Fruit fly (Drosophila melanogaster): ENCODE data around the gene Sptr.

Sptr gene

DNA sequence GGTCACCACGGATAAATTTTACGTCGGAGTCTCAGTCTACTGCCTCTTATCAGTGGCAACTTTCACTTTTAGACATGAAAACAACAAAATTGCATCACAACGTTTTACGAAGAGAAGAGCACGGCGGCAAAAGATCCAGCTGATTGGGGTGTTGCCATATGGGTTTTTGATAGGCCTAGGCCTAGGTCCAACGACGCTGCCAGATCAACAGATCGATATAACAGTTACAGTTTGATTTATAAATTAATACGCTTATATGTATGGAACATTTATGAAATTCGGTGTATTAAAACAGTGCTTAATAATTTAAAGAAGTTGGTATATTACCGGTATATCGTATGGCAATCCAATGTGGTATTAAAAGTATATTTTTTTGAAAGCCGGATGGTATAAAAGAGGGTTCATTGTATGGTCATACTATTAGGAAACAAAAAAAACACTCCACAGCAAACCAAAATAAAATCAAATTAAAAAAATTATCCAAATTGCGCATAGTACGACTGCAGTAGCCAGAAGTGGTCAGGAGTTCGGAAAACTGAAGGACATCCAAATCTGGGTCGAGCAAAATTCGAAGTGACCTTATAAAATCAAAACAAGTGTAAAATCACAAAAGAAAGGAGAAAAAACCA is 27.5 kb downstream of the Sptr start, which contains the start of gene CG1440:
Gene CG1440, plus strand, starts transcription at position 402 of the 629 bp plus-strand sequence.
- no peak for TF ChIP-seq CG32264 (GFP tag; optimal IDR thresholded peaks at IDR 0.05)
- no peak for TF ChIP-seq Abd-B (GFP tag; optimal IDR thresholded peaks at IDR 0.05)
- TF ChIP-seq Hr78 (GFP tag; optimal IDR thresholded peaks at IDR 0.05): no peak
- TF ChIP-seq sv (GFP tag; optimal IDR thresholded peaks at IDR 0.05): peak; percentile 6
- TF ChIP-seq CG9705 (GFP tag; optimal IDR thresholded peaks at IDR 0.05): peak; percentile 20
- no peak for TF ChIP-seq Hnf4 (GFP tag; optimal IDR thresholded peaks at IDR 0.05)
- no peak for TF ChIP-seq ey (GFP tag; optimal IDR thresholded peaks at IDR 0.05)

DNA sequence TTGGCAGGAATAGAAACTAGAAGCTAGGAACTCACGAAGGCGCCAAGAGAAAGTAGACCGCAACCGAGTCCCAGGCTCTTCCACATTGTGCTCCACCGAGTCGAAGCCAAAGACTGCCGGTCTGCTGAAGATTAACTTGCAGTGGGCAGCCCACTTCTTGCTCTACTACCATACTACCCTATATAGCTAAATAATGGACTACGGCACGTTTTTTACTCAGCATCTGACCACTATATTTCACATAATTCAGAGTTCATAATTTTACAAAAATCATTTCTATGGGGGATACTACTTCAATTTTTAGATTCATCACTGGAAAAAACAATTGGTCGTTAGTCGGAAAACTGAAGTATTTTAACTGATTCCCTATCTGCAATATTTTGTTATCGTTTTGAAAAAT is 30.5 kb downstream of the Sptr start, which contains the start of gene CG32712:
Gene CG32712, minus strand, starts transcription at position 101 of the 400 bp plus-strand sequence.
- TF ChIP-seq Abd-B (GFP tag; optimal IDR thresholded peaks at IDR 0.05) (no peak), foxo (GFP tag; optimal IDR thresholded peaks at IDR 0.05) (no peak), usp (GFP tag; optimal IDR thresholded peaks at IDR 0.05) (no peak), fru (GFP tag; optimal IDR thresholded peaks at IDR 0.05) (no peak), psq (GFP tag; optimal IDR thresholded peaks at IDR 0.05) (no peak), brk (GFP tag; optimal IDR thresholded peaks at IDR 0.05) (no peak), pan (optimal IDR thresholded peaks at IDR 0.05) (no peak)

DNA sequence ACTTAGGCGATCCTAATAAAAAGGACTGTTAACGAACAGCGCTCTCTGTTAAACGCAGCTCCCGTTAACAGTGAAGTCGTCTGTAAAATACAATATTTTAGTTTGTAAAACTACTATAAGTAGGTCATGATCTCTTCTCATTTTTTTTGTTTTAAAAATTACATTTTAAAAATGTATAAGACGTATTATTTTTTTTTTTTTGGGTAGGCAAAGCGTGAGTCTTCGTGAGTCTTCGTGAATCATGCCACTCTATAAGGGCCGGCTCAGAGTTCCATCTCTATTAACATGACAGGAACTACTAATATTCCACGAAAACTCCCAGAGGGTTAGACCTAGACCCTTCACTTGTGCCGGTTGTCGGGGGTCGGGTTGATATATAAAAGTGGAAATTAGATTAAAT is 41.6 kb downstream of the Sptr start:
- TF ChIP-seq Hr83 (GFP tag; optimal IDR thresholded peaks at IDR 0.05; ENCODE audit: poor library complexity, severe bottlenecking) (no peak), Mio (GFP tag; optimal IDR thresholded peaks at IDR 0.05) (no peak), Dif (GFP tag; optimal IDR thresholded peaks at IDR 0.05; ENCODE audit: partially characterized antibody) (no peak), CG9705 (GFP tag; optimal IDR thresholded peaks at IDR 0.05) (no peak), CG32264 (GFP tag; optimal IDR thresholded peaks at IDR 0.05) (no peak)

DNA sequence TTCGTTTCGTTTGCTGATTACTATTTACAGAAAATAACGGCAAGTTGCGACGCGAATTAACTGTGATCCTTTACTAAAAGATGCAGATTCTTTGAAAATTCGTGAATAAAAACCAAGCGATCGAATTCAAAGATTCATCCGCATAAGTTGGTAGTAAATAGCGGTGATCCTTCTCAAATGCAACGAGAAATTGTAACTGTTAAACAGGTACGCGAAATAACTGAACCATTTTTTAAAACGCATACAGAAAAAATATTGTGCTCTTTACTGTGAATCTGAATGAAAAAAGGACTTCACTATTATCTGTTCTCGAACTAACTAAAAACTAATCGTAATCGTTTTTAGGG is 42.8 kb downstream of the Sptr start:
- TF ChIP-seq sage (GFP tag; optimal IDR thresholded peaks at IDR 0.05) (no peak), Dfd (GFP tag; optimal IDR thresholded peaks at IDR 0.05) (peak; percentile 98)

DNA sequence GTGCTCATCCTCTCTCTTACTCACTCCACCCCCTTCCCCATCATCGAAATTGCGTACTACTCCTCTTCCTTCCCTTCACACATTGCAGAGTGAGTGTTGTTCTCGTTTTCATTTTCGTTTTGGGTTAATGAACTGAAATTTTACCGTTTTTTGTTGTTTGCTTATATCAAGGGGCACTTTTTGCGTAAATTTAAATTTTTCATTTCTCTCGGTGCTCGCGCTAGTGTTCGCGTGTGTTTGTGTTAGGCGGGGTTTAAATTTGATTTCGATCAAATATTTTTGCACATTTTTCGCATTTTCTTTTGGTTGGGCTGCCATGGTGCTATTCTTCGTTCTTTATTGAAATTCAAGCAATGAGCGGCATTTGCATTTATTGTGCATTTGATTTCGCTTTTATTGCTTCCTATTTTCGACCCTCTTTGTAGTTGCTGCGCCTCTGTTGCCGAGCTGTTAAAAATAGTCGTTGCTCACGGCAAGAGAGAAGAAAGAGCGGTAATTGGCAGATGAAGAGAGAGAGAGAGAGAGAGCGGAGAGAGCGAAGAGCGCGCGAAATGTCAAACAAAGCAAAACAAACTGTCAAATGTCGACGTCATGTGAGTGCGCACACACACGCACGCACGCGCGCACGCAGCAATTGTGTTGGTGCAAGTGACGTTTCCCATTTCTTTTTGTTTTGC is 43.3 kb downstream of the Sptr start:
- peak; percentile 38 for TF ChIP-seq OdsH (GFP tag; optimal IDR thresholded peaks at IDR 0.05)
- peak; percentile 45 for TF ChIP-seq fru (GFP tag; optimal IDR thresholded peaks at IDR 0.05)
- TF ChIP-seq psq (GFP tag; optimal IDR thresholded peaks at IDR 0.05): peak; percentile 89
- TF ChIP-seq jim (GFP tag; optimal IDR thresholded peaks at IDR 0.05): no peak
- peak; percentile 99 for TF ChIP-seq Dfd (GFP tag; optimal IDR thresholded peaks at IDR 0.05)
- no peak for TF ChIP-seq CG9705 (GFP tag; optimal IDR thresholded peaks at IDR 0.05)
- TF ChIP-seq tai (GFP tag; optimal IDR thresholded peaks at IDR 0.05): peak; percentile 22
- peak; percentile 98 for TF ChIP-seq Dif (GFP tag; optimal IDR thresholded peaks at IDR 0.05; ENCODE audit: partially characterized antibody)
- TF ChIP-seq GATAd (GFP tag; optimal IDR thresholded peaks at IDR 0.05): no peak
- TF ChIP-seq pan (optimal IDR thresholded peaks at IDR 0.05): peak; percentile 78
- TF ChIP-seq Hnf4 (GFP tag; optimal IDR thresholded peaks at IDR 0.05): no peak
- no peak for TF ChIP-seq Abd-B (GFP tag; optimal IDR thresholded peaks at IDR 0.05)
- peak; percentile 20 for TF ChIP-seq HLH106 (tag; optimal IDR thresholded peaks at IDR 0.05)
- peak in 1 of 2 experiments; percentile 47 for TF ChIP-seq foxo (GFP tag; optimal IDR thresholded peaks at IDR 0.05)
- peak; percentile 59 for TF ChIP-seq h (GFP tag; optimal IDR thresholded peaks at IDR 0.05)
- TF ChIP-seq Rel (GFP tag; optimal IDR thresholded peaks at IDR 0.05): no peak
- TF ChIP-seq Rel (tag; optimal IDR thresholded peaks at IDR 0.05): peak; percentile 48
- TF ChIP-seq Hr83 (GFP tag; optimal IDR thresholded peaks at IDR 0.05; ENCODE audit: poor library complexity, severe bottlenecking): peak; percentile 44
- TF ChIP-seq usp (GFP tag; optimal IDR thresholded peaks at IDR 0.05): no peak
- peak; percentile 44 for TF ChIP-seq sage (GFP tag; optimal IDR thresholded peaks at IDR 0.05)
- TF ChIP-seq Vsx2 (GFP tag; optimal IDR thresholded peaks at IDR 0.05; ENCODE audit: partially characterized antibody): peak; percentile 96
- TF ChIP-seq woc (GFP tag; optimal IDR thresholded peaks at IDR 0.05): peak; percentile 45
- peak; percentile 52 for TF ChIP-seq ey (GFP tag; optimal IDR thresholded peaks at IDR 0.05)
- TF ChIP-seq dl (GFP tag; optimal IDR thresholded peaks at IDR 0.05; ENCODE audit: insufficient read depth in 1 of 2, partially characterized antibody in 2 of 2): peak; percentile 91 to 97
- no peak for TF ChIP-seq Mio (GFP tag; optimal IDR thresholded peaks at IDR 0.05)
- TF ChIP-seq Sp1 (GFP tag; optimal IDR thresholded peaks at IDR 0.05): peak; percentile 32
- peak; percentile 60 for TF ChIP-seq Jra (GFP tag; optimal IDR thresholded peaks at IDR 0.05)
- peak; percentile 80 for TF ChIP-seq N (GFP tag; optimal IDR thresholded peaks at IDR 0.05)
- TF ChIP-seq br (GFP tag; optimal IDR thresholded peaks at IDR 0.05): peak; percentile 28
- TF ChIP-seq rgr (GFP tag; optimal IDR thresholded peaks at IDR 0.05): peak; percentile 48
